Worm (Caenorhabditis elegans) whole organism, L3 larva: ENCODE data around the gene nhr-34.

Source experiments
- ama-1 ChIP-seq: fragments of 150-350 bp; optimal IDR thresholded peaks from 2 replicates; lab custom pipeline; 2018
- egl-27 ChIP-seq: sonication (generic microtip); optimal IDR thresholded peaks from 4 replicates; lab custom pipeline; 2017; ENCODE audit warnings: missing biosample characterization, missing genetic modification reagents, missing genetic modification characterization
- fos-1 ChIP-seq: fragments of 150-350 bp; optimal IDR thresholded peaks from 2 replicates; lab custom pipeline; 2014; ENCODE audit warnings: missing biosample characterization, missing genetic modification characterization
- mdl-1 ChIP-seq: fragments of 150-350 bp; optimal IDR thresholded peaks from 2 replicates; lab custom pipeline; 2014; ENCODE audit warnings: missing biosample characterization, missing genetic modification characterization
- nhr-11 ChIP-seq: fragments of 150-350 bp; optimal IDR thresholded peaks from 2 replicates; lab custom pipeline; 2014; ENCODE audit warnings: missing biosample characterization, missing genetic modification characterization
- nhr-28 ChIP-seq: fragments of 150-350 bp; optimal IDR thresholded peaks from 2 replicates; lab custom pipeline; 2014; ENCODE audit warnings: missing biosample characterization, missing genetic modification characterization

ce11 chrIV:9676535-9676934 lies 1.1 kb upstream of the nhr-34 start:
- TF ChIP-seq nhr-11 (no peak), fos-1 (tag; lab: Kevin White, UChicago) (no peak), ama-1 (lab: Kevin White, UChicago) (no peak), egl-27 (tag; lab: Kevin White, UChicago) (no peak), mdl-1 (no peak), nhr-28 (no peak)
